Comparison of ENCODE assay signal across 1 fruit fly cellular context in genomic region chr3L:1856467-1857350, dm6.
A peak's percentile ranks its signal among the peaks of the same experiment; 100 is the strongest.
TF ChIP-seq lines count a peak whose summit lies in the region.

Gene CG12024, plus strand, starts transcription at chr3L:1857165.

TF ChIP-seq in whole organism, embryonic, 481 proteins besides CTCF, POLR2A, EP300 and RAD21 (continued from another document and continues in another):
- TF ChIP-seq CrebB (tag; optimal IDR thresholded peaks at IDR 0.05; lab: Kevin White, UChicago) (peak; percentile 35), Drgx (GFP tag; IDR thresholded peaks at IDR 0.05; lab: Robert Waterston, UW) (peak; percentile 31; the same call in 1 of the 2 replicates), hb (GFP tag; IDR thresholded peaks at IDR 0.05; lab: Robert Waterston, UW; ENCODE audit: partially characterized antibody) (no peak), toy (GFP tag; IDR thresholded peaks at IDR 0.05; lab: Robert Waterston, UW) (no peak), CG17829 (tag; optimal IDR thresholded peaks at IDR 0.05; lab: Kevin White, UChicago) (peak; percentile 82), ken (GFP tag; IDR thresholded peaks at IDR 0.05; lab: Robert Waterston, UW) (0 out of 3 replicates have a peak, but pooled peaks have one; percentile 27), zen (tag; optimal IDR thresholded peaks at IDR 0.05; lab: Kevin White, UChicago) (peak; percentile 47), CG17612 (GFP tag; IDR thresholded peaks at IDR 0.05; lab: Robert Waterston, UW) (peak; percentile 27; the same call in 1 of the 2 replicates), nom (GFP tag; optimal IDR thresholded peaks at IDR 0.05; lab: Kevin White, UChicago) (no peak), CG2120 (GFP tag; optimal IDR thresholded peaks at IDR 0.05; lab: Kevin White, UChicago) (peak; percentile 92), stc (GFP tag; IDR thresholded peaks at IDR 0.05; lab: Robert Waterston, UW) (no peak), CG3995 (GFP tag; optimal IDR thresholded peaks at IDR 0.05; lab: Kevin White, UChicago) (peak; percentile 74), pb (GFP tag; optimal IDR thresholded peaks at IDR 0.05; lab: Kevin White, UChicago) (no peak), pan (optimal IDR thresholded peaks at IDR 0.05; lab: Kevin White, UChicago) (no peak), pan (GFP tag; optimal IDR thresholded peaks at IDR 0.05 in 1 of 2, IDR thresholded peaks at IDR 0.05 in 1 of 2) (peak in 1 of 2 experiments; percentile 38), CG10565 (GFP tag; optimal IDR thresholded peaks at IDR 0.05; lab: Kevin White, UChicago) (no peak), CG7556 (GFP tag; optimal IDR thresholded peaks at IDR 0.05; lab: Kevin White, UChicago) (peak; percentile 48), hth (optimal IDR thresholded peaks at IDR 0.05; lab: Kevin White, UChicago) (no peak), CG7372 (GFP tag; IDR thresholded peaks at IDR 0.05; lab: Robert Waterston, UW) (peak; percentile 77), CG11560 (tag; IDR thresholded peaks at IDR 0.05; lab: Robert Waterston, UW) (peak; percentile 39; the same call in 1 of the 3 replicates), CG7271 (tag; optimal IDR thresholded peaks at IDR 0.05; lab: Kevin White, UChicago) (no peak), sim (GFP tag; IDR thresholded peaks at IDR 0.05; lab: Robert Waterston, UW) (no peak), CG30020 (tag; optimal IDR thresholded peaks at IDR 0.05; lab: Kevin White, UChicago) (peak; percentile 93), CG16779 (GFP tag; IDR thresholded peaks at IDR 0.05; lab: Robert Waterston, UW) (no peak), Bteb2 (GFP tag; optimal IDR thresholded peaks at IDR 0.05; lab: Kevin White, UChicago) (peak; percentile 65), so (GFP tag; IDR thresholded peaks at IDR 0.05; lab: Robert Waterston, UW) (0 out of 3 replicates have a peak, but pooled peaks have one; percentile 21), jumu (GFP tag; optimal IDR thresholded peaks at IDR 0.05; lab: Kevin White, UChicago) (peak; percentile 74), bowl (GFP tag; IDR thresholded peaks at IDR 0.05; lab: Robert Waterston, UW) (no peak), az2 (GFP tag; optimal IDR thresholded peaks at IDR 0.05; lab: Kevin White, UChicago) (peak; percentile 72), caup (GFP tag; optimal IDR thresholded peaks at IDR 0.05; lab: Kevin White, UChicago; ENCODE audit: severe bottlenecking) (peak; percentile 35), CG33213 (GFP tag; optimal IDR thresholded peaks at IDR 0.05; lab: Kevin White, UChicago) (peak; percentile 77), psq (GFP tag; optimal IDR thresholded peaks at IDR 0.05; lab: Kevin White, UChicago) (peak; percentile 60), CG12942 (GFP tag; optimal IDR thresholded peaks at IDR 0.05; lab: Kevin White, UChicago) (peak; percentile 68), CG8089 (GFP tag; optimal IDR thresholded peaks at IDR 0.05; lab: Kevin White, UChicago) (peak; percentile 48), CG12299 (tag; optimal IDR thresholded peaks at IDR 0.05; lab: Kevin White, UChicago) (peak; percentile 12), Mrtf (GFP tag; IDR thresholded peaks at IDR 0.05; lab: Robert Waterston, UW) (peak; percentile 58; the same call in 1 of the 3 replicates), trem (tag; optimal IDR thresholded peaks at IDR 0.05; lab: Kevin White, UChicago) (peak; percentile 86), tin (GFP tag; optimal IDR thresholded peaks at IDR 0.05; lab: Kevin White, UChicago) (peak; percentile 79), Sry-δ (GFP tag; optimal IDR thresholded peaks at IDR 0.05; lab: Kevin White, UChicago) (peak; percentile 71), Awh (GFP tag; IDR thresholded peaks at IDR 0.05; lab: Robert Waterston, UW) (no peak), CG15601 (tag; optimal IDR thresholded peaks at IDR 0.05; lab: Kevin White, UChicago) (peak; percentile 77), gfzf (GFP tag; optimal IDR thresholded peaks at IDR 0.05; lab: Kevin White, UChicago) (peak; percentile 86), nmo (GFP tag; optimal IDR thresholded peaks at IDR 0.05; lab: Kevin White, UChicago) (peak; percentile 88), emc (GFP tag; optimal IDR thresholded peaks at IDR 0.05; lab: Kevin White, UChicago) (peak; percentile 69), crol (GFP tag; IDR thresholded peaks at IDR 0.05; lab: Robert Waterston, UW) (no peak), CG5245 (GFP tag; optimal IDR thresholded peaks at IDR 0.05; lab: Kevin White, UChicago) (no peak), esg (GFP tag; conservative IDR thresholded peaks at IDR 0.05; lab: Robert Waterston, UW) (peak; percentile 24; the same call in 1 of the 2 replicates), peb (GFP tag; IDR thresholded peaks at IDR 0.05; lab: Robert Waterston, UW) (no peak), CG9215 (GFP tag; IDR thresholded peaks at IDR 0.05; lab: Robert Waterston, UW) (peak; percentile 75), H2.0 (GFP tag; IDR thresholded peaks at IDR 0.05; lab: Robert Waterston, UW) (peak; percentile 55; the same call in 1 of the 2 replicates), ind (GFP tag; optimal IDR thresholded peaks at IDR 0.05; lab: Kevin White, UChicago) (peak; percentile 84), CG34422 (GFP tag; IDR thresholded peaks at IDR 0.05; lab: Robert Waterston, UW) (peak; percentile 64; the same call in 2 of the 3 replicates), dysf (GFP tag; IDR thresholded peaks at IDR 0.05; lab: Robert Waterston, UW) (peak; percentile 78), dati (GFP tag; IDR thresholded peaks at IDR 0.05; lab: Robert Waterston, UW) (no peak), nau (GFP tag; optimal IDR thresholded peaks at IDR 0.05; lab: Kevin White, UChicago) (peak; percentile 30), CG34376 (GFP tag; optimal IDR thresholded peaks at IDR 0.05; lab: Kevin White, UChicago) (no peak), dpn (GFP tag; optimal IDR thresholded peaks at IDR 0.05; lab: Kevin White, UChicago) (peak; percentile 77 to 78), MBD-R2 (GFP tag; IDR thresholded peaks at IDR 0.05; lab: Robert Waterston, UW) (peak; percentile 70), zfh2 (GFP tag; optimal IDR thresholded peaks at IDR 0.05; lab: Kevin White, UChicago) (peak; percentile 79), stwl (tag; optimal IDR thresholded peaks at IDR 0.05; lab: Kevin White, UChicago) (peak; percentile 97), fd96Cb (tag; optimal IDR thresholded peaks at IDR 0.05; lab: Kevin White, UChicago) (peak; percentile 51), Spps (tag; optimal IDR thresholded peaks at IDR 0.05; lab: Kevin White, UChicago) (peak; percentile 34), corto (GFP tag; optimal IDR thresholded peaks at IDR 0.05; lab: Kevin White, UChicago) (no peak), Oli (tag; optimal IDR thresholded peaks at IDR 0.05; lab: Kevin White, UChicago) (peak; percentile 68), Tbp (GFP tag; optimal IDR thresholded peaks at IDR 0.05; lab: Kevin White, UChicago) (no peak), CG14050 (GFP tag; IDR thresholded peaks at IDR 0.05; lab: Robert Waterston, UW) (peak; percentile 32; the same call in 1 of the 3 replicates), slou (GFP tag; optimal IDR thresholded peaks at IDR 0.05; lab: Kevin White, UChicago) (peak; percentile 62), Dip2 (GFP tag; IDR thresholded peaks at IDR 0.05; lab: Robert Waterston, UW) (no peak), CG16815 (GFP tag; optimal IDR thresholded peaks at IDR 0.05; lab: Kevin White, UChicago) (peak; percentile 72), pnt (GFP tag; optimal IDR thresholded peaks at IDR 0.05; lab: Kevin White, UChicago) (peak; percentile 66), jing (GFP tag; optimal IDR thresholded peaks at IDR 0.05; lab: Kevin White, UChicago) (peak; percentile 43), CHES-1-like (GFP tag; optimal IDR thresholded peaks at IDR 0.05; lab: Kevin White, UChicago) (peak; percentile 80), CG18262 (tag; optimal IDR thresholded peaks at IDR 0.05; lab: Kevin White, UChicago) (peak; percentile 63), mld (GFP tag; IDR thresholded peaks at IDR 0.05; lab: Robert Waterston, UW; ENCODE audit: partially characterized antibody) (no peak), CG12104 (GFP tag; optimal IDR thresholded peaks at IDR 0.05; lab: Kevin White, UChicago) (peak; percentile 53), org-1 (GFP tag; optimal IDR thresholded peaks at IDR 0.05; lab: Kevin White, UChicago) (no peak), CG11695 (GFP tag; IDR thresholded peaks at IDR 0.05; lab: Robert Waterston, UW) (0 out of 3 replicates have a peak, but pooled peaks have one; percentile 18), vvl (GFP tag; IDR thresholded peaks at IDR 0.05; lab: Robert Waterston, UW) (no peak; the same call in 1 of the 2 replicates), CG8924 (tag; optimal IDR thresholded peaks at IDR 0.05; lab: Kevin White, UChicago) (peak; percentile 72), Nf-YB (GFP tag; optimal IDR thresholded peaks at IDR 0.05; lab: Kevin White, UChicago) (peak; percentile 53), luna (GFP tag; optimal IDR thresholded peaks at IDR 0.05; lab: Kevin White, UChicago) (peak; percentile 34), B-H2 (GFP tag; optimal IDR thresholded peaks at IDR 0.05; lab: Kevin White, UChicago) (peak; percentile 79), Atf6 (GFP tag; IDR thresholded peaks at IDR 0.05; lab: Robert Waterston, UW) (peak; percentile 55; the same call in 1 of the 2 replicates), lbe (GFP tag; optimal IDR thresholded peaks at IDR 0.05; lab: Kevin White, UChicago) (peak; percentile 56), CG6689 (GFP tag; IDR thresholded peaks at IDR 0.05; lab: Robert Waterston, UW) (0 out of 2 replicates have a peak, but pooled peaks have one; percentile 37), Mes4 (GFP tag; optimal IDR thresholded peaks at IDR 0.05; lab: Kevin White, UChicago) (peak; percentile 45), mam (GFP tag; optimal IDR thresholded peaks at IDR 0.05; lab: Kevin White, UChicago) (peak; percentile 86), HLH3B (GFP tag; IDR thresholded peaks at IDR 0.05; lab: Robert Waterston, UW) (no peak; the same call in 1 of the 2 replicates), CG11085 (GFP tag; IDR thresholded peaks at IDR 0.05; lab: Robert Waterston, UW) (peak; percentile 32; the same call in 1 of the 2 replicates), CG17802 (tag; optimal IDR thresholded peaks at IDR 0.05; lab: Kevin White, UChicago) (peak; percentile 92), Hr3 (GFP tag; optimal IDR thresholded peaks at IDR 0.05; lab: Kevin White, UChicago) (peak; percentile 78), grau (tag; optimal IDR thresholded peaks at IDR 0.05; lab: Kevin White, UChicago) (peak; percentile 81), CG3163 (GFP tag; optimal IDR thresholded peaks at IDR 0.05; lab: Kevin White, UChicago) (peak; percentile 62), dmrt11E (tag; optimal IDR thresholded peaks at IDR 0.05; lab: Kevin White, UChicago) (peak; percentile 58), salm (tag; optimal IDR thresholded peaks at IDR 0.05; lab: Kevin White, UChicago) (peak; percentile 3), dmrt99B (tag; optimal IDR thresholded peaks at IDR 0.05; lab: Kevin White, UChicago) (no peak), CG14667 (GFP tag; IDR thresholded peaks at IDR 0.05; lab: Robert Waterston, UW) (no peak), CG1024 (GFP tag; IDR thresholded peaks at IDR 0.05; lab: Robert Waterston, UW) (peak; percentile 44), BEAF-32 (GFP tag; optimal IDR thresholded peaks at IDR 0.05; lab: Kevin White, UChicago) (peak; percentile 62), her (GFP tag; optimal IDR thresholded peaks at IDR 0.05; lab: Kevin White, UChicago) (peak; percentile 22), Lhr (GFP tag; optimal IDR thresholded peaks at IDR 0.05; lab: Kevin White, UChicago) (peak; percentile 80), rib (GFP tag; IDR thresholded peaks at IDR 0.05; lab: Robert Waterston, UW) (no peak), CG11398 (GFP tag; optimal IDR thresholded peaks at IDR 0.05; lab: Kevin White, UChicago) (no peak), gce (GFP tag; IDR thresholded peaks at IDR 0.05; lab: Robert Waterston, UW) (no peak), fru (optimal IDR thresholded peaks at IDR 0.05; lab: Kevin White, UChicago) (no peak), Deaf1 (tag; optimal IDR thresholded peaks at IDR 0.05; lab: Kevin White, UChicago) (peak; percentile 10), ATbp (GFP tag; optimal IDR thresholded peaks at IDR 0.05; lab: Kevin White, UChicago) (peak; percentile 19), MTF-1 (GFP tag; optimal IDR thresholded peaks at IDR 0.05; lab: Kevin White, UChicago; ENCODE audit: borderline replicate concordance) (no peak), danr (GFP tag; IDR thresholded peaks at IDR 0.05; lab: Robert Waterston, UW) (peak; percentile 33; the same call in 1 of the 2 replicates), onecut (GFP tag; IDR thresholded peaks at IDR 0.05; lab: Robert Waterston, UW) (peak; percentile 53), Adf1 (GFP tag; IDR thresholded peaks at IDR 0.05; lab: Robert Waterston, UW) (no peak), Dp (GFP tag; optimal IDR thresholded peaks at IDR 0.05; lab: Kevin White, UChicago) (peak; percentile 91), Fer2 (tag; optimal IDR thresholded peaks at IDR 0.05; lab: Kevin White, UChicago) (peak; percentile 61), tio (GFP tag; optimal IDR thresholded peaks at IDR 0.05; lab: Kevin White, UChicago) (peak; percentile 64), CG4328 (GFP tag; optimal IDR thresholded peaks at IDR 0.05; lab: Kevin White, UChicago) (peak; percentile 54), CG4707 (GFP tag; optimal IDR thresholded peaks at IDR 0.05; lab: Kevin White, UChicago) (no peak), fd102C (GFP tag; optimal IDR thresholded peaks at IDR 0.05; lab: Kevin White, UChicago) (no peak), CG1603 (tag; optimal IDR thresholded peaks at IDR 0.05; lab: Kevin White, UChicago) (peak; percentile 84), CG9797 (GFP tag; optimal IDR thresholded peaks at IDR 0.05; lab: Kevin White, UChicago) (peak; percentile 88), tap (tag; optimal IDR thresholded peaks at IDR 0.05; lab: Kevin White, UChicago) (peak; percentile 40), scrt (GFP tag; optimal IDR thresholded peaks at IDR 0.05; lab: Kevin White, UChicago) (no peak), wdn (GFP tag; IDR thresholded peaks at IDR 0.05; lab: Robert Waterston, UW) (0 out of 2 replicates have a peak, but pooled peaks have one; percentile 33), ftz-f1 (GFP tag; optimal IDR thresholded peaks at IDR 0.05; lab: Kevin White, UChicago) (no peak), CG3281 (GFP tag; optimal IDR thresholded peaks at IDR 0.05; lab: Kevin White, UChicago) (peak; percentile 62), dan (GFP tag; IDR thresholded peaks at IDR 0.05; lab: Robert Waterston, UW) (no peak), sd (tag; optimal IDR thresholded peaks at IDR 0.05; lab: Kevin White, UChicago) (no peak), CG4730 (GFP tag; IDR thresholded peaks at IDR 0.05; lab: Robert Waterston, UW) (peak; percentile 31; the same call in 1 of the 2 replicates), shn (GFP tag; optimal IDR thresholded peaks at IDR 0.05; lab: Kevin White, UChicago) (peak; percentile 78), CG13624 (GFP tag; optimal IDR thresholded peaks at IDR 0.05; lab: Kevin White, UChicago) (peak; percentile 74), Dad (GFP tag; optimal IDR thresholded peaks at IDR 0.05; lab: Kevin White, UChicago) (peak; percentile 62)
